Worm (Caenorhabditis elegans) whole organism, L1 larva: Measurements from ENCODE around the gene cyp-29A4.

Source experiments
- F16B12.6 ChIP-seq: fragments of 150-350 bp; optimal IDR thresholded peaks from 2 replicates; lab custom pipeline; 2014; ENCODE audit warnings: missing biosample characterization, missing genetic modification characterization
- alr-1 ChIP-seq: fragments of 200-800 bp; sonication (Bioruptor generic); optimal IDR thresholded peaks from 2 replicates; lab custom pipeline; 2018; ENCODE audit warnings: borderline replicate concordance, mild to moderate bottlenecking, missing genetic modification characterization, missing compliant biosample characterization
- ceh-88 ChIP-seq: fragments of 200-800 bp; sonication (Bioruptor generic); IDR thresholded peaks from 2 replicates; pipeline ENCODE4 v1.3.6; 2022; ENCODE audit warnings: missing genetic modification characterization, missing compliant biosample characterization
- ceh-90 ChIP-seq: sonication (generic microtip); optimal IDR thresholded peaks from 2 replicates; lab custom pipeline; 2016; ENCODE audit warnings: missing genetic modification characterization, missing compliant biosample characterization
- ces-1 ChIP-seq: fragments of 150-350 bp; optimal IDR thresholded peaks from 2 replicates; lab custom pipeline; 2014; ENCODE audit warnings: missing biosample characterization, missing genetic modification reagents, missing genetic modification characterization
- elt-2 ChIP-seq: sonication (generic microtip); optimal IDR thresholded peaks from 2 replicates; lab custom pipeline; 2016; ENCODE audit warnings: missing genetic modification characterization, mild to moderate bottlenecking, inconsistent platforms, missing compliant biosample characterization, missing genetic modification reagents
- fkh-10 ChIP-seq: sonication (generic microtip); optimal IDR thresholded peaks from 2 replicates; lab custom pipeline; 2017; ENCODE audit warnings: missing biosample characterization, missing genetic modification reagents, missing genetic modification characterization
- fos-1 ChIP-seq: fragments of 150-350 bp; optimal IDR thresholded peaks from 2 replicates; lab custom pipeline; 2014; ENCODE audit warnings: missing biosample characterization, missing genetic modification characterization
- grh-1 ChIP-seq: fragments of 200-800 bp; sonication (Bioruptor generic); IDR thresholded peaks from 2 replicates; pipeline ENCODE4 v1.3.6; 2022; ENCODE audit warnings: missing genetic modification reagents, missing genetic modification characterization, missing compliant biosample characterization
- hlh-4 ChIP-seq: sonication (generic microtip); optimal IDR thresholded peaks from 2 replicates; lab custom pipeline; 2016; ENCODE audit warnings: mild to moderate bottlenecking, missing genetic modification characterization, missing compliant biosample characterization
- hpl-2 ChIP-seq: fragments of 150-350 bp; optimal IDR thresholded peaks from 2 replicates; lab custom pipeline; 2014; ENCODE audit warnings: missing biosample characterization, missing genetic modification reagents, missing genetic modification characterization
- jun-1 ChIP-seq: fragments of 150-350 bp; optimal IDR thresholded peaks from 2 replicates; lab custom pipeline; 2014; ENCODE audit warnings: missing biosample characterization, missing genetic modification reagents, missing genetic modification characterization
- lin-35 ChIP-seq, 2 experiments: fragments of 150-350 bp; optimal IDR thresholded peaks; 2 replicates each; lab custom pipeline; 2014; ENCODE audit warnings: missing biosample characterization in 2 of 2, missing genetic modification characterization in 2 of 2, missing genetic modification reagents in 2 of 2
- lin-39 ChIP-seq: fragments of 150-350 bp; optimal IDR thresholded peaks from 2 replicates; lab custom pipeline; 2014; ENCODE audit warnings: missing biosample characterization, missing genetic modification reagents, missing genetic modification characterization
- lsy-2 ChIP-seq, 2 experiments: fragments of 150-350 bp; optimal IDR thresholded peaks; 2 replicates each; lab custom pipeline; 2014; ENCODE audit warnings: missing biosample characterization in 2 of 2, missing genetic modification characterization in 2 of 2
- mdl-1 ChIP-seq, 2 experiments: fragments of 150-350 bp; optimal IDR thresholded peaks; 2 replicates each; lab custom pipeline; 2014 to 2017; ENCODE audit warnings: missing biosample characterization in 2 of 2, missing genetic modification characterization in 2 of 2, inconsistent platforms in 1 of 2
- mef-2 ChIP-seq: fragments of 150-350 bp; optimal IDR thresholded peaks from 2 replicates; lab custom pipeline; 2014; ENCODE audit warnings: missing biosample characterization, missing genetic modification characterization
- mep-1 ChIP-seq: fragments of 150-350 bp; optimal IDR thresholded peaks from 2 replicates; lab custom pipeline; 2014; ENCODE audit warnings: missing biosample characterization, missing genetic modification characterization
- nhr-76 ChIP-seq: sonication (generic microtip); optimal IDR thresholded peaks from 2 replicates; lab custom pipeline; 2017; ENCODE audit warnings: missing biosample characterization, missing genetic modification characterization
- nhr-77 ChIP-seq: fragments of 150-350 bp; optimal IDR thresholded peaks from 2 replicates; lab custom pipeline; 2014; ENCODE audit warnings: missing biosample characterization, missing genetic modification characterization
- nhr-85 ChIP-seq: sonication (generic microtip); peaks from one replicate; lab custom pipeline; 2016; ENCODE audit warnings: missing genetic modification characterization, inconsistent platforms, missing compliant biosample characterization
- pax-3 ChIP-seq: fragments of 200-800 bp; sonication (Bioruptor generic); optimal IDR thresholded peaks from 2 replicates; lab custom pipeline; 2018; ENCODE audit warnings: mild to moderate bottlenecking, missing genetic modification characterization, moderate library complexity, missing compliant biosample characterization
- rnt-1 ChIP-seq: sonication (generic microtip); optimal IDR thresholded peaks from 2 replicates; lab custom pipeline; 2016; ENCODE audit warnings: mild to moderate bottlenecking, missing genetic modification characterization, moderate library complexity, missing compliant biosample characterization
- snpc-4 ChIP-seq: fragments of 150-350 bp; optimal IDR thresholded peaks from 2 replicates; lab custom pipeline; 2014; ENCODE audit warnings: missing biosample characterization, missing genetic modification characterization
- snu-23 ChIP-seq: sonication (generic microtip); optimal IDR thresholded peaks from 2 replicates; lab custom pipeline; 2016; ENCODE audit warnings: missing genetic modification characterization, missing compliant biosample characterization
- sox-4 ChIP-seq: sonication (generic microtip); optimal IDR thresholded peaks from 2 replicates; lab custom pipeline; 2016; ENCODE audit warnings: missing genetic modification characterization, missing compliant biosample characterization
- sptf-1 ChIP-seq: fragments of 150-350 bp; optimal IDR thresholded peaks from 2 replicates; lab custom pipeline; 2014; ENCODE audit warnings: missing biosample characterization, missing genetic modification characterization
- swsn-7 ChIP-seq: sonication (generic microtip); optimal IDR thresholded peaks from 2 replicates; lab custom pipeline; 2016; ENCODE audit warnings: missing genetic modification characterization, missing compliant biosample characterization
- tbx-2 ChIP-seq: sonication (generic microtip); optimal IDR thresholded peaks from 2 replicates; lab custom pipeline; 2016; ENCODE audit warnings: missing genetic modification characterization, missing compliant biosample characterization
- tlp-1 ChIP-seq: fragments of 150-350 bp; optimal IDR thresholded peaks from 2 replicates; lab custom pipeline; 2014; ENCODE audit warnings: missing biosample characterization, missing genetic modification characterization
- unc-98 ChIP-seq: fragments of 200-800 bp; sonication (Bioruptor generic); IDR thresholded peaks from 2 replicates; pipeline ENCODE4 v1.3.6; 2022; ENCODE audit warnings: missing genetic modification characterization, missing compliant biosample characterization
- vab-15 ChIP-seq: sonication (generic microtip); optimal IDR thresholded peaks from 2 replicates; lab custom pipeline; 2017; ENCODE audit warnings: missing genotype, mild to moderate bottlenecking, missing genetic modification characterization, missing compliant biosample characterization
- zag-1 ChIP-seq: fragments of 150-350 bp; optimal IDR thresholded peaks from 2 replicates; lab custom pipeline; 2014; ENCODE audit warnings: missing biosample characterization, missing genetic modification characterization
- zip-4 ChIP-seq: fragments of 200-800 bp; sonication (Bioruptor generic); optimal IDR thresholded peaks from 2 replicates; lab custom pipeline; 2018; ENCODE audit warnings: mild to moderate bottlenecking, missing genetic modification characterization, moderate library complexity, missing compliant biosample characterization
- ztf-4 ChIP-seq: fragments of 150-350 bp; optimal IDR thresholded peaks from 2 replicates; lab custom pipeline; 2014; ENCODE audit warnings: missing biosample characterization, missing genetic modification characterization

Gene cyp-29A4

ce11 chrV:9620417-9620816 is 34.1 kb upstream of the cyp-29A4 start:
- TF ChIP-seq fos-1 (no peak), sptf-1 (no peak), sox-4 (no peak), rnt-1 (tag; lab: Kevin White, UChicago) (no peak), pax-3 (tag; lab: Kevin White, UChicago) (no peak)

- no peak for TF ChIP-seq elt-2 (tag; lab: Kevin White, UChicago)
- no peak for TF ChIP-seq ceh-88 (GFP tag; lab: Robert Waterston, UW)
- no peak for TF ChIP-seq unc-98
- TF ChIP-seq nhr-77 (tag; lab: Kevin White, UChicago), result no peak
- no peak for TF ChIP-seq ztf-4 (tag; lab: Kevin White, UChicago)
- no peak for TF ChIP-seq lin-39 (tag; lab: Kevin White, UChicago)
- TF ChIP-seq swsn-7 (tag; lab: Kevin White, UChicago), result no peak
- no peak for TF ChIP-seq mep-1 (tag; lab: Kevin White, UChicago)
- no peak for TF ChIP-seq zip-4
- TF ChIP-seq mef-2 (tag; lab: Kevin White, UChicago), result no peak
- TF ChIP-seq F16B12.6 (tag; lab: Kevin White, UChicago), result no peak
- no peak for TF ChIP-seq mdl-1 (tag; optimal IDR thresholded peaks at IDR 0.05; lab: Kevin White, UChicago)
- TF ChIP-seq alr-1 (tag; lab: Kevin White, UChicago), result no peak
- TF ChIP-seq sox-4, result no peak
- TF ChIP-seq hlh-4 (tag; lab: Kevin White, UChicago), result no peak
- TF ChIP-seq snpc-4, result no peak
- TF ChIP-seq ces-1 (GFP tag; lab: Kevin White, UChicago), result no peak
- TF ChIP-seq ceh-90 (tag; lab: Kevin White, UChicago), result no peak
- TF ChIP-seq zag-1 (tag; lab: Kevin White, UChicago), result no peak
- no peak for TF ChIP-seq vab-15 (tag; lab: Kevin White, UChicago)
- TF ChIP-seq, all 84 proteins: peak for 0
These were observed 33.1 kb upstream of the cyp-29A4 start for ce11 chrV:9621437-9621836.

- TF ChIP-seq rnt-1 (tag; lab: Kevin White, UChicago), result no peak
- TF ChIP-seq nhr-85 (tag; lab: Kevin White, UChicago), result no peak
- no peak for TF ChIP-seq lsy-2 (tag; optimal IDR thresholded peaks at IDR 0.05; lab: Kevin White, UChicago)
- no peak for TF ChIP-seq fos-1
- no peak for TF ChIP-seq fkh-10 (GFP tag; lab: Kevin White, UChicago)
These were observed 31.7 kb upstream of the cyp-29A4 start, which contains the start of gene idpc-5 for ce11 chrV:9622834-9623233. TSS of gene idpc-5 (minus strand) at chrV:9622934.

ce11 chrV:9625122-9625521 is 29.4 kb upstream of the cyp-29A4 start, which contains the start of gene idpc-4:
TSS of gene idpc-4 (plus strand) at chrV:9625422.
- TF ChIP-seq swsn-7 (tag; lab: Kevin White, UChicago), result no peak
- TF ChIP-seq mep-1 (tag; lab: Kevin White, UChicago), result no peak
- no peak for TF ChIP-seq fos-1
- TF ChIP-seq nhr-76, result no peak
- no peak for TF ChIP-seq F16B12.6 (tag; lab: Kevin White, UChicago)
- no peak for TF ChIP-seq ceh-90 (tag; lab: Kevin White, UChicago)
- TF ChIP-seq hpl-2, result no peak
- TF ChIP-seq grh-1 (GFP tag; lab: Robert Waterston, UW), result no peak
- no peak for TF ChIP-seq tbx-2 (tag; lab: Kevin White, UChicago)
- no peak for TF ChIP-seq tlp-1 (tag; lab: Kevin White, UChicago)
- TF ChIP-seq lin-35 (GFP tag; optimal IDR thresholded peaks at IDR 0.05; lab: Kevin White, UChicago), result no peak
- TF ChIP-seq sox-4, result no peak
- TF ChIP-seq hlh-4 (tag; lab: Kevin White, UChicago), result no peak
- TF ChIP-seq ztf-4 (tag; lab: Kevin White, UChicago), result no peak
- TF ChIP-seq snu-23 (GFP tag; lab: Kevin White, UChicago), result no peak
- TF ChIP-seq jun-1 (tag; lab: Kevin White, UChicago), result no peak
- TF ChIP-seq ces-1 (GFP tag; lab: Kevin White, UChicago), result no peak
